Fruit fly (Drosophila melanogaster): ENCODE measurements around the gene CG46458.

- no peak for TF ChIP-seq CG8478 (optimal IDR thresholded peaks at IDR 0.05)
- no peak for TF ChIP-seq CTCF (optimal IDR thresholded peaks at IDR 0.05)
Measured at dm6 chr3R:6951090-6951489, 7.1 kb downstream of the CG46458 start.
